Fruit fly (Drosophila melanogaster): ENCODE measurements around the gene Antp.

dm6 chr3R:6991888-6992287 lies 7.1 kb downstream of the Antp start:
- TF ChIP-seq psq (optimal IDR thresholded peaks at IDR 0.05) (no peak), h (optimal IDR thresholded peaks at IDR 0.05) (no peak), insv (optimal IDR thresholded peaks at IDR 0.05) (no peak), ttk (optimal IDR thresholded peaks at IDR 0.05) (no peak), Myc (optimal IDR thresholded peaks at IDR 0.05) (no peak), Sin3A (optimal IDR thresholded peaks at IDR 0.05) (no peak)

Data from Kc167 (cell line).